Fruit fly (Drosophila melanogaster) whole organism, adult: ENCODE measurements around the gene Hcf.

Experiments
- CG11617 ChIP-seq: fragments of 200-800 bp; sonication (Bioruptor generic); optimal IDR thresholded peaks from 2 replicates; lab custom pipeline; 2017; ENCODE audit warnings: mild to moderate bottlenecking, missing biosample characterization, missing genetic modification reagents, missing genetic modification characterization
- CG12768 ChIP-seq: fragments of 200-800 bp; sonication (Bioruptor generic); optimal IDR thresholded peaks from 2 replicates; lab custom pipeline; 2017; ENCODE audit warnings: missing biosample characterization, missing genetic modification characterization, mild to moderate bottlenecking, moderate library complexity, missing genetic modification reagents
- CG14711 ChIP-seq: fragments of 200-800 bp; sonication (Bioruptor generic); optimal IDR thresholded peaks from 2 replicates; lab custom pipeline; 2018; ENCODE audit warnings: missing biosample characterization, mild to moderate bottlenecking, missing genetic modification characterization, moderate library complexity
- CG1620 ChIP-seq: fragments of 200-800 bp; sonication (Bioruptor generic); optimal IDR thresholded peaks from 2 replicates; lab custom pipeline; 2016; ENCODE audit warnings: missing biosample characterization, missing genetic modification characterization
- CG33017 ChIP-seq: fragments of 200-800 bp; sonication (Bioruptor generic); optimal IDR thresholded peaks from 2 replicates; lab custom pipeline; 2018; ENCODE audit warnings: missing biosample characterization, mild to moderate bottlenecking, missing genetic modification characterization, moderate library complexity
- CG5204 ChIP-seq: fragments of 200-800 bp; sonication (Bioruptor generic); optimal IDR thresholded peaks from 2 replicates; lab custom pipeline; 2016; ENCODE audit warnings: missing biosample characterization, missing genetic modification characterization
- CG7045 ChIP-seq: fragments of 200-800 bp; sonication (Bioruptor generic); optimal IDR thresholded peaks from 2 replicates; lab custom pipeline; 2017; ENCODE audit warnings: missing biosample characterization, mild to moderate bottlenecking, missing genetic modification characterization
- CG7101 ChIP-seq: fragments of 200-800 bp; sonication (Bioruptor generic); optimal IDR thresholded peaks from 2 replicates; lab custom pipeline; 2018; ENCODE audit warnings: missing biosample characterization, mild to moderate bottlenecking, missing genetic modification characterization, moderate library complexity
- Clk ChIP-seq: fragments of 200-800 bp; sonication (Bioruptor generic); optimal IDR thresholded peaks from 2 replicates; lab custom pipeline; 2017; ENCODE audit warnings: missing biosample characterization, missing genetic modification characterization
- Crg-1 ChIP-seq: fragments of 200-800 bp; sonication (Bioruptor generic); optimal IDR thresholded peaks from 2 replicates; lab custom pipeline; 2016; ENCODE audit warnings: missing biosample characterization, missing genetic modification characterization
- Hr96 ChIP-seq: fragments of 200-800 bp; sonication (Bioruptor generic); optimal IDR thresholded peaks from 2 replicates; lab custom pipeline; 2016; ENCODE audit warnings: missing biosample characterization, missing genetic modification characterization
- Mnt ChIP-seq: fragments of 200-800 bp; sonication (Bioruptor generic); optimal IDR thresholded peaks from 2 replicates; lab custom pipeline; 2016; ENCODE audit warnings: missing biosample characterization, mild to moderate bottlenecking, missing genetic modification characterization
- bab1 ChIP-seq: fragments of 200-800 bp; sonication (Bioruptor generic); optimal IDR thresholded peaks from 3 replicates; lab custom pipeline; 2019; ENCODE audit warnings: missing biosample characterization, mild to moderate bottlenecking, missing genetic modification characterization, moderate library complexity
- cic ChIP-seq: fragments of 200-800 bp; sonication (Bioruptor generic); optimal IDR thresholded peaks from 2 replicates; lab custom pipeline; 2017; ENCODE audit warnings: missing biosample characterization, mild to moderate bottlenecking, missing genetic modification characterization, moderate library complexity
- cnc ChIP-seq, 2 experiments: fragments of >200 bp; optimal IDR thresholded peaks; 2 replicates each; lab custom pipeline; 2017
- kay ChIP-seq: fragments of 200-800 bp; sonication (Bioruptor generic); peaks from one replicate; lab custom pipeline; 2016; ENCODE audit warnings: missing biosample characterization, missing genetic modification characterization, borderline replicate concordance
- ovo ChIP-seq: fragments of 200-800 bp; sonication (Bioruptor generic); optimal IDR thresholded peaks from 2 replicates; lab custom pipeline; 2016; ENCODE audit warnings: missing biosample characterization, missing genetic modification characterization
- pad ChIP-seq: fragments of 200-800 bp; sonication (Bioruptor generic); optimal IDR thresholded peaks from 3 replicates; lab custom pipeline; 2017; ENCODE audit warnings: missing biosample characterization, missing genetic modification characterization, mild to moderate bottlenecking, moderate library complexity, missing genetic modification reagents
- tj ChIP-seq: fragments of 200-800 bp; sonication (Bioruptor generic); optimal IDR thresholded peaks from 3 replicates; lab custom pipeline; 2017; ENCODE audit warnings: missing biosample characterization, mild to moderate bottlenecking, missing genetic modification characterization, moderate library complexity
- toe ChIP-seq: fragments of 200-800 bp; sonication (Bioruptor generic); optimal IDR thresholded peaks from 2 replicates; lab custom pipeline; 2016; ENCODE audit warnings: missing biosample characterization, missing genetic modification characterization

The Hcf gene

DNA sequence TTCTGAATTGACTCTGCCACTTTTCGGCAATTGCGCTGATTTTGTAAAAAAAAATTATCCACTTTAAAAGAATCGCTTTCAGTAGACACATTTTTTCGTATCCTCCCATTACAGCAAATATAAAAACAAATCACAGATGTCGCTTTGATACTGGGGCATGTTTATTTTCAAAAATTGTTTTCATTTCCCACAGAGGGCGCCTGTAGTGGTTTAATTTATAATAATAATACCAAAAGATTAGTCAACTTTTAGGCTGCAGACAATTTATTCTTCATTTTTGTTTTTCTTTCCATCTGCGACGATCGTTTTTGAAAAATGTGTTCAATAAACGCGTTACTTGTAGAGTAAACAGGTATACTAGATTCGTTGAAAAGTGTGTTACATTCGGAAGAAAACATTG, 47.1 kb downstream of the Hcf start:
- TF ChIP-seq cnc (optimal IDR thresholded peaks at IDR 0.05; lab: Kevin White, UChicago) (no peak), Hr96 (no peak), Clk (no peak), CG7101 (tag; lab: Kevin White, UChicago) (peak; percentile 9), Mnt (GFP tag; lab: Kevin White, UChicago) (no peak), Crg-1 (no peak), bab1 (GFP tag; lab: Kevin White, UChicago) (no peak), ovo (GFP tag; lab: Kevin White, UChicago) (no peak), CG12768 (no peak), toe (no peak), kay (GFP tag; lab: Kevin White, UChicago) (peak; percentile 58), CG1620 (GFP tag; lab: Kevin White, UChicago) (peak; percentile 30), tj (no peak), cic (GFP tag; lab: Kevin White, UChicago) (no peak), CG5204 (GFP tag; lab: Kevin White, UChicago) (peak; percentile 7), CG33017 (tag; lab: Kevin White, UChicago) (no peak), pad (GFP tag; lab: Kevin White, UChicago) (no peak)

dm6 chr4:411513-411912, 51.8 kb downstream of the Hcf start:
- TF ChIP-seq Crg-1 (no peak), CG7045 (GFP tag; lab: Kevin White, UChicago) (no peak), Clk (no peak), pad (GFP tag; lab: Kevin White, UChicago) (no peak), Mnt (GFP tag; lab: Kevin White, UChicago) (no peak), CG12768 (no peak), cnc (optimal IDR thresholded peaks at IDR 0.05; lab: Kevin White, UChicago) (no peak), tj (no peak), CG5204 (GFP tag; lab: Kevin White, UChicago) (no peak)

dm6 chr4:415428-415911, 55.7 kb downstream of the Hcf start:
- TF ChIP-seq pad (GFP tag; lab: Kevin White, UChicago) = peak; percentile 47

- TF ChIP-seq CG7045 (GFP tag; lab: Kevin White, UChicago) = no peak
- peak; percentile 31 for TF ChIP-seq cic (GFP tag; lab: Kevin White, UChicago)
- TF ChIP-seq Hr96 = no peak
- TF ChIP-seq toe = peak; percentile 19
- TF ChIP-seq Crg-1 = no peak
- TF ChIP-seq Clk = no peak
- TF ChIP-seq cnc (optimal IDR thresholded peaks at IDR 0.05; lab: Kevin White, UChicago) = no peak
- TF ChIP-seq Mnt (GFP tag; lab: Kevin White, UChicago) = no peak
- no peak for TF ChIP-seq ovo (GFP tag; lab: Kevin White, UChicago)
- TF ChIP-seq pad (GFP tag; lab: Kevin White, UChicago) = no peak
- no peak for TF ChIP-seq CG33017 (tag; lab: Kevin White, UChicago)
- peak; percentile 34 for TF ChIP-seq CG7101 (tag; lab: Kevin White, UChicago)
- no peak for TF ChIP-seq kay (GFP tag; lab: Kevin White, UChicago)
- peak; percentile 23 for TF ChIP-seq bab1 (GFP tag; lab: Kevin White, UChicago)
- peak; percentile 19 for TF ChIP-seq CG11617 (GFP tag; lab: Kevin White, UChicago)
- TF ChIP-seq tj = no peak
- no peak for TF ChIP-seq CG1620 (GFP tag; lab: Kevin White, UChicago)
- no peak for TF ChIP-seq CG12768
- TF ChIP-seq CG5204 (GFP tag; lab: Kevin White, UChicago) = no peak
- TF ChIP-seq CG14711 (tag; lab: Kevin White, UChicago) = peak; percentile 96
Observed at dm6 chr4:416288-416687, 56.5 kb downstream of the Hcf start.

DNA sequence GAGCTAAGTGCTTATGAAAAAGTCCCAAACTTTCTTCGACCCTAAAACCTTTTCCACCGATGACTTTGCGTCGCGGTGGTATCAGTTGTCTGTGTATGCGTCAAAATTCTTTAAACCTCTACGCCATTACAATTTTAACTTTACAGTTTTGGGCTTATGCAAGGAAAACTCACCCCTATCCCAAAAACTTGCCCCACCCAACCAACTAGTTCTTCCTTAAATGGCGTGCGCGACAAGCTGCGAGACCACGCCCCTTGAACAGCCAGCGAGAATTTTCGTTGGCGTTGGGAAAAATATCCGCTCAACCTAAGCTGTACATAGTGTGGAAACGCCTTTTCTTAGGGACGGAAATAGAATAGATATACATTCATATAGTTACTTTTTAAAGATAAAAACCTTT, 59.0 kb downstream of the Hcf start:
- TF ChIP-seq CG7045 (GFP tag; lab: Kevin White, UChicago) (no peak), CG14711 (tag; lab: Kevin White, UChicago) (no peak), bab1 (GFP tag; lab: Kevin White, UChicago) (no peak), Hr96 (no peak), cic (GFP tag; lab: Kevin White, UChicago) (no peak), Mnt (GFP tag; lab: Kevin White, UChicago) (no peak), Crg-1 (no peak), CG12768 (no peak), CG5204 (GFP tag; lab: Kevin White, UChicago) (no peak), CG11617 (GFP tag; lab: Kevin White, UChicago) (no peak), toe (no peak), ovo (GFP tag; lab: Kevin White, UChicago) (no peak), CG7101 (tag; lab: Kevin White, UChicago) (no peak), CG1620 (GFP tag; lab: Kevin White, UChicago) (no peak), cnc (optimal IDR thresholded peaks at IDR 0.05; lab: Kevin White, UChicago) (no peak), Clk (no peak), CG33017 (tag; lab: Kevin White, UChicago) (no peak), pad (GFP tag; lab: Kevin White, UChicago) (no peak), kay (GFP tag; lab: Kevin White, UChicago) (no peak), tj (no peak)

DNA sequence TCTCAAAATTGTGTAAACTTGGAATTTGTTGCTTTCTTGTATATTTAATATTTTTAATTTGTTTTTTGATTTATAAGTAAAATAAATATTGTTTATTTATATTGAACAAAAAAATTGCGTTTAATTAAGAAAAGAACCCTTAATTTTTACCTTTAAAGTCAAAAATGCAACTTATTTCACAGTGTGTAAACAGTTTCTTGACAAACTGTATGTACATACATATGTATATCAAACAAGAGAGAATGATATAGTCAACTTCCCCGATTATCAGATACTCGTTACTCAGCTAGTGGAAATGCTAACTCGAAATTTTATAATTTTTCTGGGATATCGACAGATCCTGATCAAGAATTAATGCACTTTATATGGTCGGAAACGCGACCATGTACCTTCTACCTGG, 61.3 kb downstream of the Hcf start:
- TF ChIP-seq Mnt (GFP tag; lab: Kevin White, UChicago) (no peak), kay (GFP tag; lab: Kevin White, UChicago) (no peak), CG7101 (tag; lab: Kevin White, UChicago) (no peak), CG7045 (GFP tag; lab: Kevin White, UChicago) (no peak)

dm6 chr4:421772-422171, 62.0 kb downstream of the Hcf start:
- TF ChIP-seq ovo (GFP tag; lab: Kevin White, UChicago) (no peak), pad (GFP tag; lab: Kevin White, UChicago) (no peak), Clk (no peak), Mnt (GFP tag; lab: Kevin White, UChicago) (no peak), CG14711 (tag; lab: Kevin White, UChicago) (no peak), kay (GFP tag; lab: Kevin White, UChicago) (no peak), bab1 (GFP tag; lab: Kevin White, UChicago) (no peak), tj (no peak), CG5204 (GFP tag; lab: Kevin White, UChicago) (no peak), CG33017 (tag; lab: Kevin White, UChicago) (no peak), CG7045 (GFP tag; lab: Kevin White, UChicago) (no peak), Hr96 (no peak), cic (GFP tag; lab: Kevin White, UChicago) (no peak), CG12768 (no peak), toe (no peak), CG7101 (tag; lab: Kevin White, UChicago) (no peak), Crg-1 (no peak), CG1620 (GFP tag; lab: Kevin White, UChicago) (no peak), cnc (optimal IDR thresholded peaks at IDR 0.05; lab: Kevin White, UChicago) (no peak)
